Fruit fly (Drosophila melanogaster): ENCODE results near the gene GNBP3.

- TF ChIP-seq CTCF (optimal IDR thresholded peaks at IDR 0.05): no peak
- TF ChIP-seq CG8478 (optimal IDR thresholded peaks at IDR 0.05): no peak
Observed at dm6 chr3L:8919678-8920077, 35.1 kb upstream of the GNBP3 start.
